Worm (Caenorhabditis elegans): ENCODE data around the gene slc-28.1.

Gene slc-28.1

DNA sequence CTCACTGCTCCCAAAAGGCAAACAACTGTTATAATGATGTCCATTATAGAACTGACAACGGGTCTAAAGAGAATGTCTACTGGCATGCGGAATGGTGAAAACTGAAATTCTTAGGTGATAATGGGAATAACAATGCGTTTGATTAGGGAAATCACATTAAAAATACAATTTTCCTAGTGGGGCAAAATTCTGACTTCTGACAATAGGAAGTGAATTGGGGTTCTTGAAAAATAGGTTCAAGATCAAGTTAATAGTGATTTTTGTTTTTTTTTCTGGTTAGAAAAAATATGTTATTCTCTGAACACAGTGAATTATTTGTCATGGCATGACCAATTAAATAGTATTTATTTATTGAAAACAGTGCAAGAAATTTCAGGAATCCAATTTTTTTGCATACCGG is 23.2 kb downstream of the slc-28.1 start, which contains the start of gene srbc-32:
TSS of gene srbc-32 (minus strand) at position 101 of the 400 bp plus-strand sequence.
- TF ChIP-seq fkh-3 (tag; optimal IDR thresholded peaks at IDR 0.05) (no peak), B0019.2 (GFP tag; conservative IDR thresholded peaks at IDR 0.05) (no peak), lin-35 (GFP tag; optimal IDR thresholded peaks at IDR 0.05) (no peak), nhr-27 (tag; optimal IDR thresholded peaks at IDR 0.05) (no peak), F33H1.4 (GFP tag; IDR thresholded peaks at IDR 0.05) (no peak), Y53F4B.3 (GFP tag; IDR thresholded peaks at IDR 0.05) (no peak), ZK185.1 (tag; optimal IDR thresholded peaks at IDR 0.05; ENCODE audit: poor library complexity, severe bottlenecking) (no peak), attf-6 (GFP tag; IDR thresholded peaks at IDR 0.05) (no peak), C06A6.2 (GFP tag; conservative IDR thresholded peaks at IDR 0.05) (no peak), tlf-1 (GFP tag; optimal IDR thresholded peaks at IDR 0.05) (no peak), Y56A3A.18 (GFP tag; IDR thresholded peaks at IDR 0.05) (no peak), Y53G8AR.9 (GFP tag; conservative IDR thresholded peaks at IDR 0.05) (no peak), nhr-90 (tag; optimal IDR thresholded peaks at IDR 0.05) (no peak), dox-1 (GFP tag; IDR thresholded peaks at IDR 0.05) (no peak)

DNA sequence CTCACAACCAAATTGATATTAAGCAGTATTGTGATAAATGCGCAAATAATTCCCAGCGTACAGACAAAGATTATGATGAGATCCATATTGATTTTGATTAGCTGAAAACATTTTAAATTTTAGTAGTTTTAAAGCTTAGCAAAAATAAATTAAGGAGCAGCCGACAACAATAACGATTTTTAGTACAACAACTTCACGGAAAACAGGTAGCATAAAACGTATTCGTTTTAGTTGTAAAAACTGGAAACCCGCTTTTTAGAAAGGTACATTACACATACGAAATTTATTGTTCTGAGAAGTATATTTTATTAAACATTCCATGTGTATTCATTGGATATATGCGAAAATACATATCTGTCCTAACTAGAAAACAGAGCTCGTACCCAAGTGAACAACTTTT is 26.8 kb downstream of the slc-28.1 start, which contains the start of gene srbc-36:
TSS of gene srbc-36 (minus strand) at position 101 of the 400 bp plus-strand sequence.
- TF ChIP-seq F22D6.2 (tag; optimal IDR thresholded peaks at IDR 0.05) (no peak), tbp1 (GFP tag; optimal IDR thresholded peaks at IDR 0.05) (no peak), ztf-22 (GFP tag; optimal IDR thresholded peaks at IDR 0.05) (no peak), ceh-100 (GFP tag; IDR thresholded peaks at IDR 0.05) (no peak), mcd-1 (GFP tag; IDR thresholded peaks at IDR 0.05) (no peak), ztf-25 (GFP tag; IDR thresholded peaks at IDR 0.05) (no peak), rcor-1 (GFP tag; IDR thresholded peaks at IDR 0.05) (no peak), pha-4 (tag; optimal IDR thresholded peaks at IDR 0.05) (no peak), F57A8.1 (GFP tag; optimal IDR thresholded peaks at IDR 0.05) (no peak), attf-6 (GFP tag; IDR thresholded peaks at IDR 0.05) (no peak), lin-26 (GFP tag; IDR thresholded peaks at IDR 0.05) (no peak), D2030.7 (GFP tag; IDR thresholded peaks at IDR 0.05) (no peak), attf-5 (GFP tag; optimal IDR thresholded peaks at IDR 0.05) (no peak), F49E8.2 (tag; optimal IDR thresholded peaks at IDR 0.05; ENCODE audit: insufficient read depth) (no peak), rec-8 (tag; optimal IDR thresholded peaks at IDR 0.05) (no peak), efl-1 (GFP tag; optimal IDR thresholded peaks at IDR 0.05) (no peak), somi-1 (GFP tag; optimal IDR thresholded peaks at IDR 0.05) (no peak), dox-1 (GFP tag; IDR thresholded peaks at IDR 0.05) (no peak), ceh-58 (GFP tag; IDR thresholded peaks at IDR 0.05) (no peak), hmg-20 (GFP tag; IDR thresholded peaks at IDR 0.05) (no peak)

ce11 chrV:3496880-3497279 is 33.3 kb downstream of the slc-28.1 start, which contains the start of gene C07G3.15:
Gene C07G3.15, minus strand, starts transcription at chrV:3496980.
- TF ChIP-seq egl-44 (GFP tag; IDR thresholded peaks at IDR 0.05) = no peak
- TF ChIP-seq sea-2 (GFP tag; IDR thresholded peaks at IDR 0.05) = no peak
- TF ChIP-seq rpc-1 (optimal IDR thresholded peaks at IDR 0.05) = no peak
- no peak for TF ChIP-seq rpc-1 (tag; optimal IDR thresholded peaks at IDR 0.05)
- TF ChIP-seq nhr-80 (tag; optimal IDR thresholded peaks at IDR 0.05) = no peak
- TF ChIP-seq ceh-79 (tag; optimal IDR thresholded peaks at IDR 0.05) = no peak
- no peak for TF ChIP-seq madf-3 (GFP tag; IDR thresholded peaks at IDR 0.05)
- no peak for TF ChIP-seq atf-7 (tag; optimal IDR thresholded peaks at IDR 0.05)
- no peak for TF ChIP-seq die-1 (tag; optimal IDR thresholded peaks at IDR 0.05)
- TF ChIP-seq nfya-1 (tag; optimal IDR thresholded peaks at IDR 0.05; ENCODE audit: borderline replicate concordance, insufficient read depth) = no peak

Measured in whole organism, young adult.